Fruit fly (Drosophila melanogaster): ENCODE measurements around the gene ND-75.
A peak's percentile ranks its signal among the peaks of the same experiment; 100 is the strongest.

- TF ChIP-seq br (optimal IDR thresholded peaks at IDR 0.05): no peak
- peak; percentile 85 for TF ChIP-seq pros (GFP tag; optimal IDR thresholded peaks at IDR 0.05)
- TF ChIP-seq CG4360 (GFP tag; IDR thresholded peaks at IDR 0.05): no peak
- TF ChIP-seq usp (GFP tag; optimal IDR thresholded peaks at IDR 0.05): no peak
- TF ChIP-seq wdn (GFP tag; IDR thresholded peaks at IDR 0.05): no peak
- no peak for TF ChIP-seq ara (GFP tag; IDR thresholded peaks at IDR 0.05)
Observed at dm6 chrX:8215094-8215854, 36.2 kb downstream of the ND-75 start.
